Fruit fly (Drosophila melanogaster) ovary, adult (tissue): ENCODE data around the gene CG12947.

Experiments used
- CG17801 ChIP-seq: fragments of 200-800 bp; optimal IDR thresholded peaks from 2 replicates; lab custom pipeline; 2019; ENCODE audit warnings: missing biosample characterization, mild to moderate bottlenecking, missing genetic modification characterization, moderate library complexity; ENCODE audit not compliant: partially characterized antibody

The CG12947 gene

dm6 chr3R:9779764-9780163, at the start of gene CG12947:
TSS of gene CG12947 (plus strand) at chr3R:9780064.
- TF ChIP-seq CG17801 (GFP tag; lab: Kevin White, UChicago) = no peak

DNA sequence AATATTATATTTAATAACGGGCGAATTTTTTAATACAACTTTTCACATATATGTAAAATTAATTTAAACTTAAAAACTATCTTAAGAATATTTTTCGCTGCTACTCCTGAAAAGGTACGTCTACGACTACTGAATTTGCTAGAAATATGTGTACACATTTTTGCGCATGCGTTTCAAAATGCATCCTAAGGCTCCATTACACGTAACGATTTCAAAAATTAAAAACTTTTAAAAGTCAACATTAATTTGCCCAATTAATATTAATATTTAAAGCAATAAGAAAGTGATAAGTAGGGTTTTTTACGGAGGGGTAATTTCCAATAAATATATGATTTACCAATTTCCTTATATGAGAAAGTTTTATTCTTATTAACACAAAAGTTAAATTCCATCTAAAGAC, 49.1 kb upstream of the CG12947 start, which contains the start of gene FoxP:
TSS of gene FoxP (minus strand) at position 89 of the 400 bp plus-strand sequence.
- TF ChIP-seq CG17801 (GFP tag; lab: Kevin White, UChicago) = no peak

DNA sequence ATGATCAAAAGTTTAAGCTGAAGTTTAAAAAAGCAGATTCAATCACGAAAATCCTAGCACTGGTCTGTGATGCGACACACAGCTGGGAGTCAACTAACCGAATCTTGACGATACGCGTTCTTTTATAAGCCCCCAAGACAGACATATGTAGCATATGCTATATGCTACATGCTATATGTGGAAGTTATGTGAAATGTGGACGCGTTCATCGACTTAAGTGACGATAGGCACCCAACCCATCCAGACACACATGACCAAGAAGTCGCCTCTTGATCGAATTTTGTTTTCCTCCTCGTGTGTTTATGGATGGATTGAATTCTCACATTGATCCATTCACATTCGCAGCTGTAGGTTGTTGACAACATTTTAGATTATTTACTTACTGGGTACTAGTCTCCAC, 46.7 kb upstream of the CG12947 start, which contains the start of gene alphaTub85E:
TSS of gene alphaTub85E (minus strand) at position 101 of the 400 bp plus-strand sequence.
- no peak for TF ChIP-seq CG17801 (GFP tag; lab: Kevin White, UChicago)

DNA sequence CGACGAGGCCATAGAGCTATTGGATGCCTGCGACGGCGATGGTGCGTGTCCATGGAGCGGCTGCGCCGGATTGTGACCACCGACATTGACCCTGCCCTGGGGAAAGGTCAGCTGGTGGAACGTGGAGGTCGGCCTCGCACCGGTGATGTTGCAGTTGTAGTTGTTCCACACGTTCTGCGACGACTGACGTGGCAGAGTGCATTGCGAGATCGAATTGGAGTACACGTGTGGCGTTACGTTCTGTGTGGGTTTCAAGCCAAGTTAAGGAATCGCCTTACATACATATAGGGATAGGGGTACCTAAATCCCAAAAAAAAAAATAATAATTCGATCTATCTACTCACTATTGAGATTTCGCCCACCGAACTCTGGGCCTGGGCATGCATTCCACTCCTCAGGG, 44.7 kb upstream of the CG12947 start:
- no peak for TF ChIP-seq CG17801 (GFP tag; lab: Kevin White, UChicago)

- no peak for TF ChIP-seq CG17801 (GFP tag; lab: Kevin White, UChicago)
Measured at dm6 chr3R:9739793-9740192, 40.1 kb upstream of the CG12947 start, which contains the start of gene side-VII. TSS of gene side-VII (minus strand) at chr3R:9739979.

dm6 chr3R:9740713-9741112, 39.2 kb upstream of the CG12947 start, which contains the start of gene Pnn:
TSS of gene Pnn (plus strand) at chr3R:9740899.
- peak; percentile 20 for TF ChIP-seq CG17801 (GFP tag; lab: Kevin White, UChicago)

- no peak for TF ChIP-seq CG17801 (GFP tag; lab: Kevin White, UChicago)
Measured at dm6 chr3R:9743217-9743616, 36.6 kb upstream of the CG12947 start, which contains the start of gene CG31415. TSS of gene CG31415 (plus strand) at chr3R:9743517.

dm6 chr3R:9743995-9744394, 35.9 kb upstream of the CG12947 start:
- no peak for TF ChIP-seq CG17801 (GFP tag; lab: Kevin White, UChicago)

DNA sequence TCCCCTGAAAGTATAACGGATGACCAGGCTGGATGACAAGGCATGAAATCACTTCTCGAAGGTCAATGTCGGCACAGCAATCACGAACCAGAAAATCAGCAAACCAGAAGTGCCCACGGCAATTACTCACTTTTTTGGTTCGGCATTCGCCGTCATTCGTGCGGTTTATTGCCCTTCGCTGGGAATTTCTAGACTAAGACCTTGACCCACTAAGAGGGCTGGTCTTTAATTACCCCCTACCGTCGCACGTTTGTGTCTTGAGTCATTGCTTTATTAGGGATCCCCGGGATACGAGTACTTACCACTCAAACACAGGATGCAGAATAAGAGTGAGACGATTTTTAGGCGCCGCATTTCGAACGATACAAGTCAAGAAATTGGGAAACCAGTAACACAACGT, 34.4 kb upstream of the CG12947 start:
- no peak for TF ChIP-seq CG17801 (GFP tag; lab: Kevin White, UChicago)

- no peak for TF ChIP-seq CG17801 (GFP tag; lab: Kevin White, UChicago)
Measured at dm6 chr3R:9746267-9746666, 33.6 kb upstream of the CG12947 start, which contains the start of gene CG34409. TSS of gene CG34409 (minus strand) at chr3R:9746367.

- peak; percentile 80 for TF ChIP-seq CG17801 (GFP tag; lab: Kevin White, UChicago)
Measured at dm6 chr3R:9747272-9747874, 32.5 kb upstream of the CG12947 start, which contains the start of gene CG12948. TSS of gene CG12948 (minus strand) at chr3R:9747744.

DNA sequence ATGACTTTTGCATAAGTTTGCCTTT, 32.2 kb upstream of the CG12947 start, which contains the start of gene PpD3:
TSS of gene PpD3 (plus strand) at position 1 of the 25 bp plus-strand sequence.
- no peak for TF ChIP-seq CG17801 (GFP tag; lab: Kevin White, UChicago)

DNA sequence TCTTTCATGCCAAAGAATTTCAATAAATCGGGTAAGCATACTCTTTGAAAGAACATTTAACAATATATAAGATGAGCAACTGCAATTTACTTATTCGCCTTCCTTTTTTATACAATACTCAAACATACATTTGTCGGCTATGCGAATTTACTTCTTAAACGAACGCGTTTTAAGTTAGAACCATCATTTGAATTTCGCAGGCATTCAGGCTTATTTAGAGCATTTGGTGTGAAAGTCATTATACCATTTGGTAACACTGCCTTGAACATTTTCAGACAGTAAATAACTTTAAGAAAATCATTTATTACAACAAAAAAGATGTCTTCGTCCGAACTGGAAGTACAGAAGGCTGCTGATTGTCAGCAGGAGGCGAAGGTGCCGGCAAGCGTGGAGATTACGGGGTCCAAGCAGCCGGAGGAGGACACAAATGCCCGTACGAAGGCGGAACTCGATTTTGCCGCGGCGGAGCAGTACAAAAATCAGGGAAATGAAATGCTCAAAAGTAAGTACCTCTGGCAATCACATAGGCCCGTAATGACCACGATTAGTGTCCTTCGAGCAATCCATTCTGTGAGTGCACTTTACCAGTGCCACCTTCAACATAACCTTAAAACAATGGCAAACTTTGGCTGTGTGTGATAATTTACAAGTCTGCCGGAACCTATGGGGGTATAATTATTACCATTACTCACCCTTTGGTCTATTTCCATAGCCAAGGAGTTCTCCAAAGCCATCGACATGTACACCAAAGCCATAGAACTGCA, 31.8 kb upstream of the CG12947 start:
- no peak for TF ChIP-seq CG17801 (GFP tag; lab: Kevin White, UChicago)

DNA sequence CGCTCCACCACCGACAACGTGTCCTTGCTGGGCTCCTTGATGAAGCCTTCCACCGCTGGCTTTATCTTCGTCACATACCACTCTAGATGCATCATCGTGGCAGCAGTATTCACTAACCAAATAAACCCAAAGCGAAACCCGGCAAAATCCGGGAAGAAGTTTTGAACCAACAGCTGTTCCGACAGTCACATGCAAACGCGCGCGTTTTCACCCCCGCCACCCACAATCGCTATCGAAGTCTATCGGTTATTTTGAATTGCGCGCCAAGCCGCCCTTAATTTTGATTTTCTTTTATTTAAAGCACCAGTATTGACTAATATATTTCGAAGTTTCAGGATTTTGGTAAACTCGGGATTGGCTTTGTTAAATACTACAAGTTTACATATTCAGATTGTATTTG, 25.4 kb upstream of the CG12947 start, which contains the start of gene Tti1:
TSS of gene Tti1 (minus strand) at position 200 of the 400 bp plus-strand sequence.
- no peak for TF ChIP-seq CG17801 (GFP tag; lab: Kevin White, UChicago)

- TF ChIP-seq CG17801 (GFP tag; lab: Kevin White, UChicago) = no peak
Measured at dm6 chr3R:9756187-9756586, 23.7 kb upstream of the CG12947 start, which contains the start of the genes Alg12 and Rpt3R. TSS of gene Alg12 (plus strand) at chr3R:9756491. TSS of gene Rpt3R (minus strand) at chr3R:9756510.
